Worm (Caenorhabditis elegans) whole organism, L3 larva: Measurements from ENCODE around the gene F28D1.6.

Source experiments
- ZK546.5 ChIP-seq: sonication (generic microtip); optimal IDR thresholded peaks from 2 replicates; lab custom pipeline; 2017; ENCODE audit warnings: missing biosample characterization, missing genetic modification characterization
- aly-2 ChIP-seq: fragments of 150-350 bp; optimal IDR thresholded peaks from 2 replicates; lab custom pipeline; 2014; ENCODE audit warnings: missing biosample characterization, missing genetic modification characterization
- ama-1 ChIP-seq: fragments of 150-350 bp; optimal IDR thresholded peaks from 2 replicates; lab custom pipeline; 2018
- ceh-82 ChIP-seq: fragments of 150-350 bp; optimal IDR thresholded peaks from 2 replicates; lab custom pipeline; 2014; ENCODE audit warnings: missing biosample characterization, missing genetic modification characterization
- ceh-9 ChIP-seq: sonication (generic microtip); optimal IDR thresholded peaks from 2 replicates; lab custom pipeline; 2018; ENCODE audit warnings: missing biosample characterization, missing genetic modification characterization
- daf-12 ChIP-seq: fragments of 150-350 bp; optimal IDR thresholded peaks from 2 replicates; lab custom pipeline; 2014; ENCODE audit warnings: missing biosample characterization, missing genetic modification reagents, missing genetic modification characterization
- egl-27 ChIP-seq: sonication (generic microtip); optimal IDR thresholded peaks from 4 replicates; lab custom pipeline; 2017; ENCODE audit warnings: missing biosample characterization, missing genetic modification reagents, missing genetic modification characterization
- egl-5 ChIP-seq: fragments of 150-350 bp; optimal IDR thresholded peaks from 2 replicates; lab custom pipeline; 2017; ENCODE audit warnings: missing biosample characterization, missing genetic modification reagents, missing genetic modification characterization, inconsistent platforms
- elt-1 ChIP-seq: fragments of 150-350 bp; optimal IDR thresholded peaks from 2 replicates; lab custom pipeline; 2014; ENCODE audit warnings: missing biosample characterization, missing genetic modification characterization
- elt-2 ChIP-seq: sonication (generic microtip); optimal IDR thresholded peaks from 2 replicates; lab custom pipeline; 2016; ENCODE audit warnings: missing genetic modification reagents, mild to moderate bottlenecking, missing genetic modification characterization, missing compliant biosample characterization
- elt-3 ChIP-seq, 3 experiments: fragments of 150-350 bp in 1 of 3; sonication (generic microtip) in 2 of 3; optimal IDR thresholded peaks; 2 replicates in 2 of 3; 4 replicates in 1 of 3; lab custom pipeline; 2014 to 2017; ENCODE audit warnings: missing biosample characterization in 3 of 3, missing genetic modification characterization in 3 of 3
- eor-1 ChIP-seq, 2 experiments: fragments of 150-350 bp; optimal IDR thresholded peaks; 2 replicates each; lab custom pipeline; 2014 to 2018; ENCODE audit warnings: missing biosample characterization in 2 of 2, missing genetic modification characterization in 2 of 2
- fkh-2 ChIP-seq: fragments of 150-350 bp; optimal IDR thresholded peaks from 2 replicates; lab custom pipeline; 2014; ENCODE audit warnings: missing biosample characterization, missing genetic modification reagents, missing genetic modification characterization
- fos-1 ChIP-seq: fragments of 150-350 bp; optimal IDR thresholded peaks from 2 replicates; lab custom pipeline; 2014; ENCODE audit warnings: missing biosample characterization, missing genetic modification characterization
- hmg-11 ChIP-seq: sonication (generic microtip); optimal IDR thresholded peaks from 2 replicates; lab custom pipeline; 2016; ENCODE audit warnings: missing genetic modification characterization, missing compliant biosample characterization
- jun-1 ChIP-seq: fragments of 150-350 bp; optimal IDR thresholded peaks from 2 replicates; lab custom pipeline; 2014; ENCODE audit warnings: missing biosample characterization, missing genetic modification reagents, missing genetic modification characterization
- lin-39 ChIP-seq: fragments of 150-350 bp; optimal IDR thresholded peaks from 2 replicates; lab custom pipeline; 2018; ENCODE audit warnings: missing biosample characterization, missing genetic modification reagents, missing genetic modification characterization
- lsy-12 ChIP-seq: sonication (generic microtip); optimal IDR thresholded peaks from 2 replicates; lab custom pipeline; 2016; ENCODE audit warnings: mild to moderate bottlenecking, missing genetic modification characterization, missing compliant biosample characterization
- mdl-1 ChIP-seq: fragments of 150-350 bp; optimal IDR thresholded peaks from 2 replicates; lab custom pipeline; 2014; ENCODE audit warnings: missing biosample characterization, missing genetic modification characterization
- mml-1 ChIP-seq: fragments of 150-350 bp; sonication (generic microtip); optimal IDR thresholded peaks from 3 replicates; lab custom pipeline; 2014; ENCODE audit warnings: missing biosample characterization, missing genetic modification characterization
- nhr-11 ChIP-seq: fragments of 150-350 bp; optimal IDR thresholded peaks from 2 replicates; lab custom pipeline; 2014; ENCODE audit warnings: missing biosample characterization, missing genetic modification characterization
- nhr-12 ChIP-seq: fragments of 150-350 bp; optimal IDR thresholded peaks from 2 replicates; lab custom pipeline; 2014; ENCODE audit warnings: missing biosample characterization, missing genetic modification characterization
- nhr-23 ChIP-seq: fragments of 150-350 bp; optimal IDR thresholded peaks from 2 replicates; lab custom pipeline; 2014; ENCODE audit warnings: missing biosample characterization, missing genetic modification reagents, missing genetic modification characterization
- nhr-237 ChIP-seq: fragments of 150-350 bp; optimal IDR thresholded peaks from 2 replicates; lab custom pipeline; 2014; ENCODE audit warnings: missing biosample characterization, missing genetic modification characterization
- nhr-25 ChIP-seq: sonication (generic microtip); optimal IDR thresholded peaks from 2 replicates; lab custom pipeline; 2017; ENCODE audit warnings: missing biosample characterization, missing genetic modification characterization
- nhr-28 ChIP-seq: fragments of 150-350 bp; optimal IDR thresholded peaks from 2 replicates; lab custom pipeline; 2014; ENCODE audit warnings: missing biosample characterization, missing genetic modification characterization
- nhr-43 ChIP-seq: sonication (generic microtip); optimal IDR thresholded peaks from 2 replicates; lab custom pipeline; 2016; ENCODE audit warnings: mild to moderate bottlenecking, missing genetic modification characterization, missing compliant biosample characterization; ENCODE audit not compliant: poor library complexity, severe bottlenecking
- nhr-67 ChIP-seq: fragments of 150-350 bp; optimal IDR thresholded peaks from 2 replicates; lab custom pipeline; 2014; ENCODE audit warnings: missing biosample characterization, missing genetic modification characterization
- nhr-76 ChIP-seq: fragments of 150-350 bp; sonication (generic microtip); optimal IDR thresholded peaks from 5 replicates; lab custom pipeline; 2014; ENCODE audit warnings: missing biosample characterization, missing genetic modification characterization
- nhr-77 ChIP-seq: fragments of 150-350 bp; optimal IDR thresholded peaks from 2 replicates; lab custom pipeline; 2014; ENCODE audit warnings: missing biosample characterization, missing genetic modification characterization
- pha-4 ChIP-seq: fragments of 150-350 bp; optimal IDR thresholded peaks from 2 replicates; lab custom pipeline; 2014; ENCODE audit warnings: missing biosample characterization, missing genetic modification reagents, missing genetic modification characterization
- pqm-1 ChIP-seq: fragments of 150-350 bp; optimal IDR thresholded peaks from 2 replicates; lab custom pipeline; 2017; ENCODE audit warnings: missing biosample characterization, missing genetic modification characterization, inconsistent platforms
- sea-2 ChIP-seq: fragments of 150-350 bp; sonication (generic microtip); optimal IDR thresholded peaks from 4 replicates; lab custom pipeline; 2014; ENCODE audit warnings: missing biosample characterization, missing genetic modification reagents, missing genetic modification characterization
- skn-1 ChIP-seq: fragments of 150-350 bp; optimal IDR thresholded peaks from 2 replicates; lab custom pipeline; 2014; ENCODE audit warnings: missing biosample characterization, missing genetic modification characterization
- snpc-4 ChIP-seq: fragments of 150-350 bp; optimal IDR thresholded peaks from 2 replicates; lab custom pipeline; 2014; ENCODE audit warnings: missing biosample characterization, missing genetic modification characterization
- tbx-2 ChIP-seq: sonication (generic microtip); optimal IDR thresholded peaks from 2 replicates; lab custom pipeline; 2016; ENCODE audit warnings: mild to moderate bottlenecking, missing genetic modification characterization, missing compliant biosample characterization
- unc-39 ChIP-seq: sonication (generic microtip); optimal IDR thresholded peaks from 4 replicates; lab custom pipeline; 2017; ENCODE audit warnings: missing biosample characterization, missing genetic modification characterization
- unc-62 ChIP-seq: fragments of 150-350 bp; sonication (generic microtip); optimal IDR thresholded peaks from 4 replicates; lab custom pipeline; 2014; ENCODE audit warnings: missing biosample characterization, missing genetic modification reagents, missing genetic modification characterization
- ztf-4 ChIP-seq: fragments of 150-350 bp; optimal IDR thresholded peaks from 2 replicates; lab custom pipeline; 2014; ENCODE audit warnings: missing biosample characterization, missing genetic modification characterization

The F28D1.6 gene

DNA sequence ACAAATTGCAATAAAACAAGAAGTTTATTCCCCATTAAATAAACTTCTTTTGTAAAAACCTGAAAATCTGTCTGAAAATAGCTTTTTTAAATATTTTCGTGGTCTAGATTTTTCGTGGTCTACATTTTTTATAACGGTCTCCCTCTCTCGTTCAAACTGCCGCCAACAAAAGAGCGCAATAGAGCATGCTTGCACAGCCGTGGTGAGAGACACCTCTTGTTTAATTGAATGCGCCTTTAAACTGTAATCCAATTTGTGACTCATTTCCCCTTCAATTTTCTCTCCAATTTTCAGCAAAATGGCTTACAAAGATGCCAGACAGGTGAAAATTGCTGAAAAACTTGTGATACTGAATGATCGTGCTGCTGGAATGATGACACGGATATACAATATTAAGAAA is 19.2 kb upstream of the F28D1.6 start, which contains the start of gene gex-3 (continued):
- no peak for TF ChIP-seq pha-4 (tag; lab: Kevin White, UChicago)
- peak; percentile 48 for TF ChIP-seq elt-2 (tag; lab: Kevin White, UChicago)
- no peak for TF ChIP-seq nhr-28
- no peak for TF ChIP-seq ceh-9 (tag; lab: Kevin White, UChicago)
- no peak for TF ChIP-seq egl-27 (tag; lab: Kevin White, UChicago)
- TF ChIP-seq ceh-82 (tag; lab: Kevin White, UChicago) = peak; percentile 6
- TF ChIP-seq mml-1 (tag; lab: Kevin White, UChicago) = no peak
- no peak for TF ChIP-seq fkh-2
- no peak for TF ChIP-seq elt-1
- peak; percentile 30 for TF ChIP-seq jun-1
- TF ChIP-seq aly-2 (tag; lab: Kevin White, UChicago) = no peak
- TF ChIP-seq egl-5 (tag; lab: Kevin White, UChicago) = peak; percentile 91
- peak; percentile 57 for TF ChIP-seq hmg-11 (tag; lab: Kevin White, UChicago)
- no peak for TF ChIP-seq fos-1 (tag; lab: Kevin White, UChicago)
- TF ChIP-seq nhr-23 (tag; lab: Kevin White, UChicago) = peak; percentile 85
- no peak for TF ChIP-seq nhr-76 (tag; lab: Kevin White, UChicago)
- TF ChIP-seq, all 47 proteins: peak for 19

DNA sequence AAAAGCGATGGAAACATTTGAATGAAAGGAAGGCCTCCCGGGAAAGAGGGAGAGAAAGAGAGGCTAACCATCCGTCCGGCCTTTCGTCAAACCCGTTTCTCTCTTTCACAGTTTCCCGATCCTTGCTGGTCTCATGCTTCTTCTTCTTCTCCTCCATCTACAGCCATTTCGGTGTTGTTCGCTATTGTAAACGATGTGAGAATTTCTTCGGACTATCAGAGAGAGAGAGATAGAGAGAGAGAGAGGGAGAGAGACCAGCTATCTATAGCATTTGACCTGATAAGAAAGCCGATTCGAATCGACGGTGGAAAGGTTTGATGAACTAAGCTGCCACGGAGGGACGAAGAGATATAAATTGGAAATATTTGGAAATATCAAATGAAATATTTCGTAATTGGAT is 18.5 kb upstream of the F28D1.6 start:
- no peak for TF ChIP-seq egl-27 (tag; lab: Kevin White, UChicago)
- peak; percentile 68 for TF ChIP-seq nhr-25 (tag; lab: Kevin White, UChicago)
- TF ChIP-seq nhr-43 (tag; lab: Kevin White, UChicago) = peak; percentile 68
- TF ChIP-seq nhr-23 (tag; lab: Kevin White, UChicago) = peak; percentile 91
- TF ChIP-seq ZK546.5 (tag; lab: Kevin White, UChicago) = no peak
- no peak for TF ChIP-seq nhr-237
- TF ChIP-seq nhr-76 (tag; lab: Kevin White, UChicago) = no peak
- no peak for TF ChIP-seq lsy-12 (tag; lab: Kevin White, UChicago)
- TF ChIP-seq sea-2 = no peak
- TF ChIP-seq elt-3 (tag; optimal IDR thresholded peaks at IDR 0.05; lab: Kevin White, UChicago) = peak in 1 of 3 experiments; percentile 1
- no peak for TF ChIP-seq nhr-12 (tag; lab: Kevin White, UChicago)

DNA sequence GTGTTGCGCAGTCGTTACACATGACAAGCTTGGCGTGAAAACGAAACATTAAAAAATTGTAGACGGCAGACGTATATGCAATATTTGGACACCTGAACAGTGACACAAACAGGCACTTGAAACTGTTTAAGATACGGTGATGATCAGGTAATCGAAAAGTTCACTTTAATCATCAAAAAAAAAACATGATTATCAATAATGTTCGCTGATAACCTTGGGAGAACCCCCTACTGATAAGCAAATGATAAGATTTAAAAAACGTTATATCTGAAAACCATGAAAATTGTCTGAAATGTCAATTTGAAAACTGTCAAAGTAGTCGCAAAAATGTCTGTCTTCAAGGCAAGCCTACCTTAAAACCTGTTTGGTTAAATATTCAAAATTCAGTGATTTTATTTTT is 15.0 kb upstream of the F28D1.6 start:
- peak in 1 of 3 experiments; percentile 83 for TF ChIP-seq elt-3 (tag; optimal IDR thresholded peaks at IDR 0.05; lab: Kevin White, UChicago)
- no peak for TF ChIP-seq nhr-67
- TF ChIP-seq nhr-43 (tag; lab: Kevin White, UChicago) = no peak
- TF ChIP-seq eor-1 (tag; optimal IDR thresholded peaks at IDR 0.05; lab: Kevin White, UChicago) = no peak
- TF ChIP-seq egl-5 (tag; lab: Kevin White, UChicago) = no peak
- no peak for TF ChIP-seq ceh-9 (tag; lab: Kevin White, UChicago)
- peak; percentile 19 for TF ChIP-seq pqm-1 (tag; lab: Kevin White, UChicago)
- TF ChIP-seq elt-2 (tag; lab: Kevin White, UChicago) = peak; percentile 85
- peak; percentile 44 for TF ChIP-seq nhr-25 (tag; lab: Kevin White, UChicago)
- TF ChIP-seq tbx-2 = no peak
- no peak for TF ChIP-seq nhr-77 (tag; lab: Kevin White, UChicago)
- no peak for TF ChIP-seq nhr-76 (tag; lab: Kevin White, UChicago)
- no peak for TF ChIP-seq snpc-4 (tag; lab: Kevin White, UChicago)
- no peak for TF ChIP-seq mml-1 (tag; lab: Kevin White, UChicago)
- TF ChIP-seq jun-1 = no peak
- TF ChIP-seq skn-1 (tag; lab: Kevin White, UChicago) = no peak
- TF ChIP-seq daf-12 = no peak
- TF ChIP-seq mdl-1 (tag; lab: Kevin White, UChicago) = no peak
- no peak for TF ChIP-seq egl-27 (tag; lab: Kevin White, UChicago)

DNA sequence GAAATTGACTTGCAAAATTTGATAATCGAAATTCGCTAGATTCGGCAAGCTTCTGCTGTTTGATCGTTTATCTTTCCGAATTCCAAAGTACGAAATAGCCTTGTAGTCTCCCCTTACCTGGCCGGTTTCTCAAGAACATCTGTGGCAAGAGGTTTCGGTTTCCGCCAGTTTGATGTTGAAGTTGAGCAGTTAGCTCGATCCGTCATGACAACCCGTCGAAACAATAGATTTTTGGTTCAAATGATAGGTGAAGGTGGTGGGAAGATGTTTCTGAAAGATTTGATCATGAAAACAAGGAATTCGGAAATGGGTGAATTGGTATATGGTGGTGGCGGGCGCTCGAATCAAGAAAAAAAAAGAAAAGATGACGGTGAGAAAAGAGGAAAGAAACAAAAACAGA is 13.5 kb upstream of the F28D1.6 start, which contains the start of gene acs-20:
Gene acs-20, minus strand, starts transcription at position 270 of the 400 bp plus-strand sequence.
- TF ChIP-seq jun-1 = no peak
- no peak for TF ChIP-seq nhr-67
- no peak for TF ChIP-seq elt-2 (tag; lab: Kevin White, UChicago)
- no peak for TF ChIP-seq nhr-23 (tag; lab: Kevin White, UChicago)
- no peak for TF ChIP-seq nhr-77 (tag; lab: Kevin White, UChicago)
- no peak for TF ChIP-seq pqm-1 (tag; lab: Kevin White, UChicago)
- no peak for TF ChIP-seq ceh-9 (tag; lab: Kevin White, UChicago)
- no peak for TF ChIP-seq egl-5 (tag; lab: Kevin White, UChicago)
- no peak for TF ChIP-seq lsy-12 (tag; lab: Kevin White, UChicago)
- TF ChIP-seq unc-62 (GFP tag; lab: Kevin White, UChicago) = no peak
- no peak for TF ChIP-seq nhr-11 (tag; lab: Kevin White, UChicago)
- TF ChIP-seq ztf-4 (tag; lab: Kevin White, UChicago) = no peak
- TF ChIP-seq unc-39 (tag; lab: Kevin White, UChicago) = no peak
- no peak for TF ChIP-seq lin-39 (tag; lab: Kevin White, UChicago)
- no peak for TF ChIP-seq ama-1 (lab: Kevin White, UChicago)
